Worm (Caenorhabditis elegans): Measurements from ENCODE around the gene amt-3.

The amt-3 gene

DNA sequence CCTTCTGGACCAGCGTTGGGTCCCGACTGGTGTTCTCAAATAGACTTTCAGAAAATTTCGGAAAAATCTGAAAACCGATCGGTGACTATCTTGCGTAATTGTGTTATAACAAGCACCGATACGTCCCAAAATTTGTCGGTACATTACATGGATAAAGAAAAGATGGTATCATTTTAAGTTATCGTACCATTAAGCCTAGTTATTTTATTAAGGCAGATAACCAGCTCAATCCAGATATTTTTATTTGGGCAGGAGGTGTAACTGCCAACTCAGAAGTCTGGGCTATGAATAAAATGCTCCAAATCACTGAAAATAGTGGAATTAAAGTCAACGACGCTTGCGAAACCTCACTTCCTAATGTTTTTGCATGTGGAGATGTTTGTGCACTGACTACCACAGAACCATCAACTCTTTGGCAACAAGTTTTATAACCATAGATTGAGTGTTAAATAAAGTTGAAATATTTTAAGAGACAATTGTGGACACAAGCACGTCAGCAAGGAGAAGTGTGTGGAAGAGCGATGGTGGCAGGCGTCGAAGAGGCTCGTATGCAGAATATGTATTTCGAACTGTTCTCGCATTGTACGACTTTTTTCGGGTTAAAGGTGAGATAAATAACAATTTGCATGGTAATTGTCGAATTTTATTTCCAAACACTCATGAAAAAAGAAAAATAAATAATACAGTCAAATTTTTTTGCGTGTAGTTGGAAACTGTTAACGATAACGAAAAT lies 42.6 kb downstream of the amt-3 start:
- no peak for TF ChIP-seq klf-2 (GFP tag; conservative IDR thresholded peaks at IDR 0.05)
- TF ChIP-seq ztf-29 (GFP tag; IDR thresholded peaks at IDR 0.05) = no peak
- TF ChIP-seq cog-1 (tag; optimal IDR thresholded peaks at IDR 0.05) = no peak
- TF ChIP-seq flt-1 (GFP tag; IDR thresholded peaks at IDR 0.05) = no peak
- no peak for TF ChIP-seq med-1 (GFP tag; optimal IDR thresholded peaks at IDR 0.05; ENCODE audit: insufficient read depth)
- TF ChIP-seq ref-1 (GFP tag; conservative IDR thresholded peaks at IDR 0.05) = no peak
- TF ChIP-seq ztf-23 (GFP tag; IDR thresholded peaks at IDR 0.05) = no peak
- no peak for TF ChIP-seq T22C8.4 (GFP tag; IDR thresholded peaks at IDR 0.05)
- no peak for TF ChIP-seq tab-1 (GFP tag; IDR thresholded peaks at IDR 0.05)

DNA sequence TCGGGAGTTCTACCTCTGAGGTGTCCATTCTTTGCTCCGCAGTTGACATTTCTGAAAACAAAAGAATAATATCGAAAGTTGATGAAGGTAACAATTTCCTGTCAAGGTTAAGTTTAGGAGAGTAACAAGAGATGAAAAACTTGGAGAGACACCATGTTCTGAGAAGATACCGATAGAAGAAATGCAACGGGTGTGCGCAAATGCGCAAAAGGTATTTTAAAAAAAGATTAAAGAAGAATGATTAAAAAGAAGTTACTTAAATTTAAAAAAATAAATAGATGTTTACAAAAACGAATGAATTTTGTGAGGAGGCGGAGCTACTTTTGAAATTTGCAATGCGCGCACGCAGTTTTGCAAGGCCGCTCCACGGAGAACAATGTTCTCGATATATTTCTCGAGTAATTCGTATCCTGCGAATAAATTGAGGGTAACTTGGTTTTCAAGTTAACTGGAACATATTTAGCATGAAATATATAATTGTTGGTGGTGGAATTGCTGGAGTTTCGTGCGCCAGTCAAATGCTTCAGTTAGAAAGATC lies 43.9 kb downstream of the amt-3 start, which contains the start of the genes ran-3 and C26D10.3:
Gene ran-3, minus strand, starts transcription at position 51 of the 538 bp plus-strand sequence.
Gene C26D10.3, plus strand, starts transcription at position 385 of the 538 bp plus-strand sequence.
- peak; percentile 70; the same call in 1 of the 2 replicates for TF ChIP-seq flt-1 (GFP tag; IDR thresholded peaks at IDR 0.05)
- TF ChIP-seq klf-2 (GFP tag; conservative IDR thresholded peaks at IDR 0.05) = peak; percentile 72; the same call in 1 of the 2 replicates
- TF ChIP-seq cog-1 (tag; optimal IDR thresholded peaks at IDR 0.05) = peak; percentile 56
- TF ChIP-seq med-1 (GFP tag; optimal IDR thresholded peaks at IDR 0.05; ENCODE audit: insufficient read depth) = peak; percentile 84
- TF ChIP-seq tab-1 (GFP tag; IDR thresholded peaks at IDR 0.05) = peak; percentile 60; the same call in 1 of the 2 replicates
- TF ChIP-seq ref-1 (GFP tag; conservative IDR thresholded peaks at IDR 0.05) = no peak
- TF ChIP-seq ztf-23 (GFP tag; IDR thresholded peaks at IDR 0.05) = peak; percentile 72
- TF ChIP-seq ztf-29 (GFP tag; IDR thresholded peaks at IDR 0.05) = no peak

DNA sequence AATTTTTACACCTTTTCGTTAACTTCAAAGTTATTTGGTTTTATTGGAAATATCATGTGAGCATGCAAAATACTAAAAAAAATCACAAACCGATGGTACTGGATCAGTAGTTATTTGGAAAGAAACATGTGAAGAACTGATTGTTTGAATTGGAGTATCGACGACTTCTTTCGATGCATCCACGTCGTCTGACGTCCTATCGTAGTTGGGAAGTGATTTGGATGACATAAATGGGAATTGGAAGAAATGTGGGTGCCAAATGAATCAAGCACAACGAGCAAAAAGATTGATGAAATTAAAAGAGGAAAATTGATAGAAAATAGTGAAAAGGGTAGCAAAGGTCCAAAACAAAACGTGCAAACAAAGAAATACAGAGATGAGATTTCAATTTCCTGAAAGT lies 47.7 kb downstream of the amt-3 start, which contains the start of gene shw-1:
Gene shw-1, minus strand, starts transcription at position 228 of the 400 bp plus-strand sequence.
- TF ChIP-seq ztf-23 (GFP tag; IDR thresholded peaks at IDR 0.05) (no peak), ztf-29 (GFP tag; IDR thresholded peaks at IDR 0.05) (no peak), med-1 (GFP tag; optimal IDR thresholded peaks at IDR 0.05; ENCODE audit: insufficient read depth) (no peak), T22C8.4 (GFP tag; IDR thresholded peaks at IDR 0.05) (no peak), tab-1 (GFP tag; IDR thresholded peaks at IDR 0.05) (no peak), klf-2 (GFP tag; conservative IDR thresholded peaks at IDR 0.05) (no peak), cog-1 (tag; optimal IDR thresholded peaks at IDR 0.05) (no peak), ref-1 (GFP tag; conservative IDR thresholded peaks at IDR 0.05) (no peak), flt-1 (GFP tag; IDR thresholded peaks at IDR 0.05) (no peak)

DNA sequence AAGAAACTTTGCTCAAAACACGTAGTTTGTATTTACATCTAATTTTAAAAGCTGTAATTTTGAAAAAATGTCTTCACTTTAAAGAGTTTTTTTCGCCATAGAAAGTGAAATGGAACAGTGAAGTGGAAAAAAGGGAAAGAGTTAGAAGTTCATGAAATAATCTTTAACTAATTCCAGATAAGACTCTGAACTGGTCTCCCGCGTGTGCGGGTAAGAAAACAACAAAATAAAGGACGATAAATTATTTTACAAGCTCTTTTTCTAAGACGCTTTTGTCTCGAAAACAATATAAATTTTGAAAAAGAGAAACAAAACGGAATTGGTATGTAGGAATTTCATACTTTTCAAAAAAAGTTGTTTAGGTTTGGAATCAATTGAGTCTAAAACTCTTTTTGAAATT lies 52.3 kb downstream of the amt-3 start:
- TF ChIP-seq T22C8.4 (GFP tag; IDR thresholded peaks at IDR 0.05) (no peak), klf-2 (GFP tag; conservative IDR thresholded peaks at IDR 0.05) (no peak), cog-1 (tag; optimal IDR thresholded peaks at IDR 0.05) (no peak), ztf-29 (GFP tag; IDR thresholded peaks at IDR 0.05) (no peak), ztf-23 (GFP tag; IDR thresholded peaks at IDR 0.05) (no peak), flt-1 (GFP tag; IDR thresholded peaks at IDR 0.05) (no peak), ref-1 (GFP tag; conservative IDR thresholded peaks at IDR 0.05) (no peak), tab-1 (GFP tag; IDR thresholded peaks at IDR 0.05) (no peak), med-1 (GFP tag; optimal IDR thresholded peaks at IDR 0.05; ENCODE audit: insufficient read depth) (no peak)

DNA sequence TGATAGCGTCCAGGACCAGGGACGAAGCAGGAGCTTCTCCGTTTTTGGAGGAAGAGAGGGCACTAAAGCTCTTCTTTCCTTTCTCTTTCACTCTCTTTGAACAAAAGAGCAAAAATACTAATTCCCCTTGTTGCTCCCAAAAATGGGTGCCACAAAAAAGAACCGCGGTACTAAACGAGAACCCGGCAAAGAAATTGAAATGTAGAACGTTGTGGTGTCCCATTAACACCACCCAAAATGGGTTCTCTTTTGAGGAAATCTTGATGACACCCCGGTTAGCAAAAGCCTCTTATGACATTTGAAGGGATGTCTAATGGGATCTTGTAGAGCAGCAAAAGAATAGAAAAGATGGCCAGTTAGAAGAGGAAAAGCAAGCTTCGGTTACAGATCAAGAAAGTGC lies 54.2 kb downstream of the amt-3 start:
- TF ChIP-seq ztf-23 (GFP tag; IDR thresholded peaks at IDR 0.05) (no peak), ztf-29 (GFP tag; IDR thresholded peaks at IDR 0.05) (no peak), cog-1 (tag; optimal IDR thresholded peaks at IDR 0.05) (no peak), flt-1 (GFP tag; IDR thresholded peaks at IDR 0.05) (no peak)

Data from whole organism, midembryonic.